Fruit fly (Drosophila melanogaster) whole organism, embryonic: ENCODE data around the gene Rab19.

ENCODE experiments used
- Aef1 ChIP-seq: fragments of 200-800 bp; sonication (Bioruptor generic); IDR thresholded peaks from 3 replicates; pipeline ENCODE4 v1.3.6; 2022; ENCODE audit warnings: missing biosample characterization, missing genetic modification characterization
- Atf-2 ChIP-seq: fragments of 200-800 bp; sonication (Bioruptor generic); optimal IDR thresholded peaks from 2 replicates; lab custom pipeline; 2016; ENCODE audit warnings: missing biosample characterization, missing genetic modification characterization
- Bteb2 ChIP-seq: fragments of 200-800 bp; sonication (Bioruptor generic); optimal IDR thresholded peaks from 2 replicates; lab custom pipeline; 2016; ENCODE audit warnings: missing biosample characterization, missing genetic modification characterization
- CG10274 ChIP-seq: fragments of 200-800 bp; sonication (Bioruptor generic); optimal IDR thresholded peaks from 3 replicates; lab custom pipeline; 2017; ENCODE audit warnings: missing biosample characterization, mild to moderate bottlenecking, missing genetic modification characterization
- CG10431 ChIP-seq: fragments of 200-800 bp; sonication (Bioruptor generic); optimal IDR thresholded peaks from 3 replicates; lab custom pipeline; 2018; ENCODE audit warnings: missing biosample characterization, mild to moderate bottlenecking, missing genetic modification characterization
- CG10462 ChIP-seq: fragments of 200-800 bp; sonication (Bioruptor generic); optimal IDR thresholded peaks from 2 replicates; lab custom pipeline; 2016; ENCODE audit warnings: missing biosample characterization, missing genetic modification characterization
- CG10543 ChIP-seq: fragments of 200-800 bp; sonication (Bioruptor generic); optimal IDR thresholded peaks from 3 replicates; lab custom pipeline; 2017; ENCODE audit warnings: missing biosample characterization, mild to moderate bottlenecking, missing genetic modification characterization, moderate library complexity
- CG10959 ChIP-seq: fragments of 200-800 bp; sonication (Bioruptor generic); IDR thresholded peaks from 2 replicates; pipeline ENCODE4 v1.3.6; 2022; ENCODE audit warnings: missing biosample characterization, missing genetic modification characterization
- CG12236 ChIP-seq: fragments of 200-800 bp; sonication (Bioruptor generic); optimal IDR thresholded peaks from 2 replicates; lab custom pipeline; 2016; ENCODE audit warnings: missing biosample characterization, missing genetic modification characterization
- CG15073 ChIP-seq: fragments of 200-800 bp; sonication (Bioruptor generic); optimal IDR thresholded peaks from 2 replicates; lab custom pipeline; 2016; ENCODE audit warnings: missing biosample characterization, missing genetic modification characterization
- CG16863 ChIP-seq: fragments of 200-800 bp; sonication (Bioruptor generic); optimal IDR thresholded peaks from 3 replicates; lab custom pipeline; 2016; ENCODE audit warnings: missing biosample characterization, missing genetic modification characterization
- CG17361 ChIP-seq: fragments of 200-800 bp; sonication (Bioruptor generic); IDR thresholded peaks from 3 replicates; pipeline ENCODE4 v1.3.6; 2022; ENCODE audit warnings: missing biosample characterization, missing genetic modification characterization
- CG18476 ChIP-seq: fragments of 200-800 bp; sonication (Bioruptor generic); optimal IDR thresholded peaks from 2 replicates; lab custom pipeline; 2016; ENCODE audit warnings: missing biosample characterization, mild to moderate bottlenecking, missing genetic modification characterization
- CG43689 ChIP-seq: fragments of 200-800 bp; sonication (Bioruptor generic); IDR thresholded peaks from 2 replicates; pipeline ENCODE4 v1.3.6; 2022; ENCODE audit warnings: missing biosample characterization, missing genetic modification characterization
- CG4730 ChIP-seq: fragments of 200-800 bp; sonication (Bioruptor generic); IDR thresholded peaks from 2 replicates; pipeline ENCODE4 v1.3.6; 2022; ENCODE audit warnings: missing biosample characterization, missing genetic modification characterization
- CG6683 ChIP-seq: fragments of 200-800 bp; sonication (Bioruptor generic); optimal IDR thresholded peaks from 2 replicates; lab custom pipeline; 2017; ENCODE audit warnings: missing biosample characterization, mild to moderate bottlenecking, missing genetic modification characterization, missing genetic modification reagents
- CG7928 ChIP-seq: fragments of 200-800 bp; sonication (Bioruptor generic); optimal IDR thresholded peaks from 2 replicates; lab custom pipeline; 2017; ENCODE audit warnings: missing biosample characterization, mild to moderate bottlenecking, missing genetic modification characterization
- CG9817 ChIP-seq: fragments of 200-800 bp; sonication (Bioruptor generic); optimal IDR thresholded peaks from 2 replicates; lab custom pipeline; 2018; ENCODE audit warnings: missing biosample characterization, mild to moderate bottlenecking, missing genetic modification characterization, moderate library complexity
- CrebB ChIP-seq: fragments of 200-800 bp; sonication (Bioruptor generic); optimal IDR thresholded peaks from 3 replicates; lab custom pipeline; 2018; ENCODE audit warnings: missing biosample characterization, mild to moderate bottlenecking, missing genetic modification characterization
- Dbx ChIP-seq: fragments of 200-800 bp; sonication (Bioruptor generic); IDR thresholded peaks from 3 replicates; pipeline ENCODE4 v1.3.6; 2022; ENCODE audit warnings: missing biosample characterization, missing genetic modification characterization
- Dip2 ChIP-seq: fragments of 200-800 bp; sonication (Bioruptor generic); IDR thresholded peaks from 2 replicates; pipeline ENCODE4 v1.3.6; 2022; ENCODE audit warnings: missing biosample characterization, missing genetic modification characterization
- Drgx ChIP-seq: fragments of 200-800 bp; sonication (Bioruptor generic); IDR thresholded peaks from 2 replicates; pipeline ENCODE4 v1.3.6; 2022; ENCODE audit warnings: missing biosample characterization, missing genetic modification characterization
- Ets65A ChIP-seq: fragments of 200-800 bp; sonication (Bioruptor generic); peaks from one replicate; lab custom pipeline; 2016; ENCODE audit warnings: missing biosample characterization, missing genetic modification characterization
- HLH4C ChIP-seq: fragments of 200-800 bp; sonication (Bioruptor generic); IDR thresholded peaks from 3 replicates; pipeline ENCODE4 v1.3.6; 2022; ENCODE audit warnings: missing biosample characterization, missing genetic modification characterization; ENCODE audit not compliant: partially characterized antibody
- Hr39 ChIP-seq: fragments of >200 bp; optimal IDR thresholded peaks from 2 replicates; lab custom pipeline; 2017
- Opbp ChIP-seq: fragments of 200-800 bp; sonication (Bioruptor generic); IDR thresholded peaks from 3 replicates; pipeline ENCODE4 v1.3.6; 2022; ENCODE audit warnings: missing biosample characterization, missing genetic modification characterization; ENCODE audit not compliant: partially characterized antibody
- Sin3A ChIP-seq: fragments of >200 bp; optimal IDR thresholded peaks from 2 replicates; lab custom pipeline; 2018
- Taf1 ChIP-seq: fragments of 200-800 bp; sonication (Bioruptor generic); IDR thresholded peaks from 2 replicates; pipeline ENCODE4 v1.3.6; 2022; ENCODE audit warnings: missing biosample characterization, missing genetic modification characterization
- Xrp1 ChIP-seq: fragments of 200-800 bp; sonication (Bioruptor generic); IDR thresholded peaks from 2 replicates; pipeline ENCODE4 v1.3.6; 2022; ENCODE audit warnings: missing biosample characterization, missing genetic modification characterization
- ab ChIP-seq: fragments of 200-800 bp; sonication (Bioruptor generic); optimal IDR thresholded peaks from 2 replicates; lab custom pipeline; 2016; ENCODE audit warnings: missing biosample characterization, missing genetic modification characterization
- bsh ChIP-seq, 2 experiments: fragments of 200-800 bp; sonication (Bioruptor generic); optimal IDR thresholded peaks; 2 replicates each; lab custom pipeline; 2017 to 2018; ENCODE audit warnings: mild to moderate bottlenecking in 2 of 2, missing biosample characterization in 2 of 2, missing genetic modification characterization in 2 of 2, moderate library complexity in 1 of 2
- croc ChIP-seq: fragments of 200-800 bp; sonication (Bioruptor generic); conservative IDR thresholded peaks from 3 replicates; pipeline ENCODE4 v1.3.6; 2022; ENCODE audit warnings: missing biosample characterization, missing genetic modification characterization
- dmrt11E ChIP-seq: fragments of 200-800 bp; sonication (Bioruptor generic); optimal IDR thresholded peaks from 3 replicates; lab custom pipeline; 2018; ENCODE audit warnings: missing biosample characterization, mild to moderate bottlenecking, missing genetic modification characterization, moderate library complexity
- esg ChIP-seq: fragments of 200-800 bp; sonication (Bioruptor generic); conservative IDR thresholded peaks from 2 replicates; pipeline ENCODE4 v1.3.6; 2022; ENCODE audit warnings: missing biosample characterization, missing genetic modification characterization
- fd96Cb ChIP-seq: fragments of 200-800 bp; sonication (Bioruptor generic); optimal IDR thresholded peaks from 2 replicates; lab custom pipeline; 2018; ENCODE audit warnings: missing biosample characterization, mild to moderate bottlenecking, missing genetic modification characterization, moderate library complexity
- fu2 ChIP-seq: fragments of 200-800 bp; sonication (Bioruptor generic); optimal IDR thresholded peaks from 2 replicates; lab custom pipeline; 2016; ENCODE audit warnings: missing biosample characterization, missing genetic modification characterization
- gem ChIP-seq: fragments of 200-800 bp; sonication (Bioruptor generic); optimal IDR thresholded peaks from 2 replicates; lab custom pipeline; 2019; ENCODE audit warnings: missing biosample characterization, mild to moderate bottlenecking, missing genetic modification characterization, moderate library complexity
- grau ChIP-seq: fragments of 200-800 bp; optimal IDR thresholded peaks from 3 replicates; lab custom pipeline; 2019; ENCODE audit warnings: missing biosample characterization, mild to moderate bottlenecking, missing genetic modification characterization, moderate library complexity
- her ChIP-seq: fragments of 200-800 bp; sonication (Bioruptor generic); optimal IDR thresholded peaks from 2 replicates; lab custom pipeline; 2016; ENCODE audit warnings: missing biosample characterization, missing genetic modification characterization
- jumu ChIP-seq: fragments of 200-800 bp; sonication (Bioruptor generic); optimal IDR thresholded peaks from 3 replicates; lab custom pipeline; 2016; ENCODE audit warnings: missing biosample characterization, missing genetic modification characterization
- mam ChIP-seq: fragments of 200-800 bp; sonication (Bioruptor generic); optimal IDR thresholded peaks from 3 replicates; lab custom pipeline; 2016; ENCODE audit warnings: missing biosample characterization, missing genetic modification characterization
- nau ChIP-seq: fragments of 200-800 bp; sonication (Bioruptor generic); optimal IDR thresholded peaks from 3 replicates; lab custom pipeline; 2017; ENCODE audit warnings: missing biosample characterization, mild to moderate bottlenecking, missing genetic modification characterization, missing genetic modification reagents
- pho ChIP-seq: fragments of 200-800 bp; sonication (Bioruptor generic); optimal IDR thresholded peaks from 2 replicates; lab custom pipeline; 2016; ENCODE audit warnings: missing biosample characterization, missing genetic modification characterization
- phol ChIP-seq: fragments of 200-800 bp; sonication (Bioruptor generic); optimal IDR thresholded peaks from 3 replicates; lab custom pipeline; 2018; ENCODE audit warnings: missing biosample characterization, mild to moderate bottlenecking, missing genetic modification characterization, moderate library complexity
- prd ChIP-seq, 3 experiments: fragments of >200 bp in 2 of 3; fragments of 200-800 bp in 1 of 3; sonication (Bioruptor generic) in 1 of 3; optimal IDR thresholded peaks in 2 of 3; IDR thresholded peaks in 1 of 3; 2 replicates in 2 of 3; 3 replicates in 1 of 3; pipeline versions ENCODE4 v1.3.6 to Lab custom; 2017 to 2022; ENCODE audit warnings: missing biosample characterization in 1 of 3, missing genetic modification characterization in 1 of 3
- row ChIP-seq: fragments of 200-800 bp; sonication (Bioruptor generic); IDR thresholded peaks from 3 replicates; pipeline ENCODE4 v1.3.6; 2022; ENCODE audit warnings: missing biosample characterization, missing genetic modification characterization
- slp2 ChIP-seq: fragments of 200-800 bp; sonication (Bioruptor generic); optimal IDR thresholded peaks from 2 replicates; lab custom pipeline; 2016; ENCODE audit warnings: missing biosample characterization, missing genetic modification characterization
- sug ChIP-seq: fragments of 200-800 bp; optimal IDR thresholded peaks from 2 replicates; lab custom pipeline; 2019; ENCODE audit warnings: missing biosample characterization, mild to moderate bottlenecking, missing genetic modification characterization, moderate library complexity
- vnd ChIP-seq: fragments of 200-800 bp; sonication (Bioruptor generic); IDR thresholded peaks from 3 replicates; pipeline ENCODE4 v1.3.6; 2022; ENCODE audit warnings: missing biosample characterization, missing genetic modification characterization; ENCODE audit not compliant: partially characterized antibody

The Rab19 gene

DNA sequence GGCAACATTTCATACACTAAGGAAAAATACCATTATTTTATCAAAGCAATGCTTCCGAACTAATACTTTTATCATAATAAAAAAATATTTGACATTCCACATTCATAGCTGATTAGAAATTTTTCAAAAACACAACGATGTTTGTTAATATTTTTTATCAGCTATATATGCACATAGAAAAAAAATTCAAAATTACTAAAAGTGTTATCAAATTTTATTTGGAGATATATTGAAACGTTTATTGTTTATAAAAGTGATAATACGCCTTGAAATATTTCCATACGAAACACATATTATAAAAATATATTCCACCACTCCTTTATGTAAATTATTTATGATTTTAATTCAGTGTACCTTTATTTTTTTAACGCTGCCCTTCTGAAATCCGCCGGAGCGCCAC, 11.0 kb upstream of the Rab19 start (continued):
- TF ChIP-seq prd (optimal IDR thresholded peaks at IDR 0.05; lab: Kevin White, UChicago) (no peak), prd (GFP tag; IDR thresholded peaks at IDR 0.05; lab: Robert Waterston, UW) (no peak), gem (tag; lab: Kevin White, UChicago) (peak; percentile 56), slp2 (GFP tag; lab: Kevin White, UChicago) (no peak), Bteb2 (GFP tag; lab: Kevin White, UChicago) (no peak), CG4730 (GFP tag; lab: Robert Waterston, UW) (no peak), Taf1 (no peak), HLH4C (GFP tag; lab: Robert Waterston, UW) (no peak), esg (GFP tag; lab: Robert Waterston, UW) (no peak), pho (GFP tag; lab: Kevin White, UChicago) (no peak)

DNA sequence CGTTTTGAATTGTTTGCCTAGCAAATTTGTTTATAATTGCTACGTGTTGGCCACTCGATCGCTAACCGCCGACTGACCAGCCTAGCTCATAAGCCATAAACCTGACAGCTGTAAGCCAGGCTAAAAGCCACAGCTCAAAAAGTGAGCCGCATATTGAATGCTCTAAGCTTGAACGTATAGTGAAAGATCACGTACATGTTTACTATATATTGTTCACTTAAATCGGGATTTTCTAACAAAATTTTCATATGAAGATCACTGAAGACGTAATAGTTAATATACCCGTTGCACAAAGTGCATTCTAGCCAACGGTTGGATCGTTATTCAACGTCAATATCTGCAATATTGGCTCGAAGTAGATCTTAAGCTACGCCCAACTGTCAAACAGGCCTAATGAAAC, 10.4 kb upstream of the Rab19 start:
- 0 out of 3 replicates have a peak, but pooled peaks have one; percentile 14 for TF ChIP-seq row (GFP tag; lab: Robert Waterston, UW)
- TF ChIP-seq CG43689 (GFP tag; lab: Robert Waterston, UW), result no peak
- TF ChIP-seq Ets65A (GFP tag; lab: Kevin White, UChicago), result peak; percentile 4
- TF ChIP-seq Drgx, result 0 out of 2 replicates have a peak, but pooled peaks have one; percentile 18
- TF ChIP-seq, all 482 proteins: peak for 3

DNA sequence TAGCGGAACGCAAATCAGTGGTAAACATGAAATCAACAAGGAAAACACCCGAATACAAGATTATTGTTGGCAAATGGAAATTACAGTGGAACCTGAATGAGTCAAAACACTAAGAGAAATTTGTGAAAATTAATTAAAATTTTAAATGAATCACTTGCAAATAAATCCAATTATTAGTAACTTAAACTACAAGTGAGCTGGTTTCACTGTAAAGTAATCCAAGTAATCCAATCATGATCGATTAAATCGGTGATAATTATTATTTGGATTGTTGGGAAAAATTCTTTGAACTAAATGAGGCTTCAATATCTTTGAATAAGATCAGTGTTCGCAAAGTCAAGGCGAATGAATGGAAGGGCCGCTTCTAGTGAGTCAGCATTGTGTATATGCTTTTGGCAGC, 8.4 kb upstream of the Rab19 start:
- TF ChIP-seq sug (tag; lab: Kevin White, UChicago), result peak; percentile 33
- TF ChIP-seq bsh (GFP tag; optimal IDR thresholded peaks at IDR 0.05; lab: Kevin White, UChicago), result peak in 1 of 2 experiments; percentile 18
- no peak for TF ChIP-seq Aef1 (GFP tag; lab: Robert Waterston, UW)
- no peak for TF ChIP-seq CG7928 (GFP tag; lab: Kevin White, UChicago)
- TF ChIP-seq fu2 (GFP tag; lab: Kevin White, UChicago), result no peak
- TF ChIP-seq Hr39 (lab: Kevin White, UChicago), result no peak
- peak; percentile 74 for TF ChIP-seq grau (tag; lab: Kevin White, UChicago)
- peak; percentile 2 for TF ChIP-seq phol (tag; lab: Kevin White, UChicago)
- no peak for TF ChIP-seq CG6683 (GFP tag; lab: Kevin White, UChicago)
- TF ChIP-seq mam (GFP tag; lab: Kevin White, UChicago), result peak; percentile 24
- no peak for TF ChIP-seq ab (GFP tag; lab: Kevin White, UChicago)
- no peak for TF ChIP-seq jumu
- no peak for TF ChIP-seq CG10274 (GFP tag; lab: Kevin White, UChicago)
- no peak for TF ChIP-seq CG16863 (GFP tag; lab: Kevin White, UChicago)
- no peak for TF ChIP-seq CG10959 (GFP tag; lab: Robert Waterston, UW)
- TF ChIP-seq her (GFP tag; lab: Kevin White, UChicago), result no peak
- TF ChIP-seq CG10462, result no peak
- no peak for TF ChIP-seq Dbx
- no peak for TF ChIP-seq CG4730 (GFP tag; lab: Robert Waterston, UW)
- TF ChIP-seq Ets65A (GFP tag; lab: Kevin White, UChicago), result no peak
- TF ChIP-seq CrebB (tag; lab: Kevin White, UChicago), result no peak
- TF ChIP-seq Sin3A, result no peak
- TF ChIP-seq CG9817 (tag; lab: Kevin White, UChicago), result peak; percentile 7
- no peak for TF ChIP-seq CG18476 (GFP tag; lab: Kevin White, UChicago)
- no peak for TF ChIP-seq CG12236 (GFP tag; lab: Kevin White, UChicago)
- no peak for TF ChIP-seq vnd (GFP tag; lab: Robert Waterston, UW)
- TF ChIP-seq nau (GFP tag; lab: Kevin White, UChicago), result no peak
- TF ChIP-seq CG17361 (GFP tag; lab: Robert Waterston, UW), result 0 out of 3 replicates have a peak, but pooled peaks have one; percentile 17
- TF ChIP-seq Atf-2 (GFP tag; lab: Kevin White, UChicago), result no peak
- no peak for TF ChIP-seq CG10543 (GFP tag; lab: Kevin White, UChicago)
- TF ChIP-seq dmrt11E, result no peak
- TF ChIP-seq croc (GFP tag; lab: Robert Waterston, UW), result no peak
- TF ChIP-seq fd96Cb (tag; lab: Kevin White, UChicago), result peak; percentile 2
- no peak for TF ChIP-seq Opbp (GFP tag; lab: Robert Waterston, UW)
- TF ChIP-seq CG15073 (GFP tag; lab: Kevin White, UChicago), result no peak
- TF ChIP-seq Xrp1 (GFP tag; lab: Robert Waterston, UW), result no peak
- TF ChIP-seq CG10431 (GFP tag; lab: Kevin White, UChicago), result no peak
- no peak for TF ChIP-seq Dip2 (GFP tag; lab: Robert Waterston, UW)
